Fruit fly (Drosophila melanogaster): Measurements from ENCODE around the gene CG4053.

Gene CG4053

DNA sequence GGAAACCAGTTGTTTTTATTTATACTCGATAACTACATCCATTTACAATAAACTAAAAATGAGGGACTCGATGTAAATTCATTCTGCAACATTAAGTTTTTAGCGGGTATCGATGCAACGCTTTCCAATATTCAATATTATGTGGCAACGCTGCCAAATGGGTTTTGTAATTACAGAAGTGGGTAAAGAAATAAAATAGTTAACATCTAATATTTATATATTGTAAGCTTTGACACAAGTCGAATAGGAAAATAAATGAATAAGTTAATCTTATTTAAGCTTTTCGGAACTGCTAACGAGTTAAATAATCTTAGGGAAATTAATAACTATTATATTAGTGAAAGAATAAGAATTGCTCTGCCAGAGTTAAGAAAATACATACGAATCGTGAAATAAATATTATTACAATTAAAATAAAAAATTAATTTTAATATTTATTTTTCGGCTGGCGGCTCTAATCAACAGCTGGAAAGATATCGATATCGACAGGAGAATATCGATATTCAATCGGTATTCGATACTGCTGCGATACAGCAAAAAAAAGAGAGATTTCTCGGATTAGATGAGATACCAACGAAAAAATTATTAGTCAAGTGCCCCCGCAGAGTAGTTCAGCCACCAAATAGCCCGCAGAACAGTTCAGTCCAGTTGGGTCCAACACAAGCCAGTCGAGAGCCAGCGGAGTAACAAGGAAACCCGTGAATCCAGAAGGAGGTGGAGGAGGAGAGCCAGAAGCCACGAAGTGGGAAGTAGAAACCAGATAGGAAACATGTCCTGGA is 46.8 kb downstream of the CG4053 start, which contains the start of gene GckIII (continued):
- no peak for TF ChIP-seq CG11504 (tag; optimal IDR thresholded peaks at IDR 0.05)
- no peak for TF ChIP-seq CG15696 (tag; optimal IDR thresholded peaks at IDR 0.05)
- TF ChIP-seq CG8765 (GFP tag; IDR thresholded peaks at IDR 0.05) = no peak
- no peak for TF ChIP-seq seq (GFP tag; IDR thresholded peaks at IDR 0.05)
- TF ChIP-seq Nf-YB (GFP tag; optimal IDR thresholded peaks at IDR 0.05) = no peak
- TF ChIP-seq tx (GFP tag; optimal IDR thresholded peaks at IDR 0.05) = no peak
- TF ChIP-seq dysf (GFP tag; IDR thresholded peaks at IDR 0.05) = no peak
- peak; percentile 24 for TF ChIP-seq CG15514 (GFP tag; optimal IDR thresholded peaks at IDR 0.05)
- peak in 1 of 2 experiments; percentile 79 for TF ChIP-seq crp (GFP tag; optimal IDR thresholded peaks at IDR 0.05)
- no peak for TF ChIP-seq CG2202 (tag; optimal IDR thresholded peaks at IDR 0.05)
- TF ChIP-seq CoRest (tag; optimal IDR thresholded peaks at IDR 0.05) = peak; percentile 5
- no peak for TF ChIP-seq CG3163 (GFP tag; optimal IDR thresholded peaks at IDR 0.05)
- no peak for TF ChIP-seq fd3F (GFP tag; optimal IDR thresholded peaks at IDR 0.05)
- no peak for TF ChIP-seq odd (GFP tag; optimal IDR thresholded peaks at IDR 0.05)
- no peak for TF ChIP-seq jing (GFP tag; optimal IDR thresholded peaks at IDR 0.05)
- TF ChIP-seq CG12659 (GFP tag; optimal IDR thresholded peaks at IDR 0.05) = peak; percentile 51
- no peak for TF ChIP-seq psq (GFP tag; optimal IDR thresholded peaks at IDR 0.05)
- TF ChIP-seq CTCF (GFP tag; optimal IDR thresholded peaks at IDR 0.05) = no peak
- TF ChIP-seq al (GFP tag; IDR thresholded peaks at IDR 0.05) = no peak
- no peak for TF ChIP-seq CG6765 (GFP tag; optimal IDR thresholded peaks at IDR 0.05)
- TF ChIP-seq dan (GFP tag; IDR thresholded peaks at IDR 0.05) = no peak
- no peak for TF ChIP-seq CG9437 (GFP tag; optimal IDR thresholded peaks at IDR 0.05)
- peak; percentile 79 for TF ChIP-seq amos (GFP tag; IDR thresholded peaks at IDR 0.05; ENCODE audit: partially characterized antibody)
- no peak for TF ChIP-seq CG15073 (GFP tag; optimal IDR thresholded peaks at IDR 0.05)
- no peak for TF ChIP-seq repo (GFP tag; optimal IDR thresholded peaks at IDR 0.05)
- no peak for TF ChIP-seq Side (GFP tag; optimal IDR thresholded peaks at IDR 0.05)
- TF ChIP-seq usp (GFP tag; optimal IDR thresholded peaks at IDR 0.05) = no peak
- no peak for TF ChIP-seq sisA (GFP tag; IDR thresholded peaks at IDR 0.05)
- TF ChIP-seq Xrp1 (GFP tag; IDR thresholded peaks at IDR 0.05) = peak; percentile 12
- peak; percentile 83 for TF ChIP-seq CG14860 (GFP tag; IDR thresholded peaks at IDR 0.05; ENCODE audit: partially characterized antibody)
- no peak for TF ChIP-seq Adf1 (GFP tag; IDR thresholded peaks at IDR 0.05)
- no peak for TF ChIP-seq exex (tag; optimal IDR thresholded peaks at IDR 0.05)
- TF ChIP-seq CG18262 (tag; optimal IDR thresholded peaks at IDR 0.05) = peak; percentile 19
- no peak for TF ChIP-seq grau (tag; optimal IDR thresholded peaks at IDR 0.05)
- no peak for TF ChIP-seq Ets65A (GFP tag)
- TF ChIP-seq CG17568 (GFP tag; optimal IDR thresholded peaks at IDR 0.05) = no peak
- TF ChIP-seq gfzf (GFP tag; optimal IDR thresholded peaks at IDR 0.05) = no peak
- no peak for TF ChIP-seq Fer2 (tag; optimal IDR thresholded peaks at IDR 0.05)
- TF ChIP-seq CG10267 (tag; optimal IDR thresholded peaks at IDR 0.05) = peak; percentile 55
- TF ChIP-seq Bdp1 (GFP tag; optimal IDR thresholded peaks at IDR 0.05) = no peak
- TF ChIP-seq ap (GFP tag; IDR thresholded peaks at IDR 0.05) = no peak

DNA sequence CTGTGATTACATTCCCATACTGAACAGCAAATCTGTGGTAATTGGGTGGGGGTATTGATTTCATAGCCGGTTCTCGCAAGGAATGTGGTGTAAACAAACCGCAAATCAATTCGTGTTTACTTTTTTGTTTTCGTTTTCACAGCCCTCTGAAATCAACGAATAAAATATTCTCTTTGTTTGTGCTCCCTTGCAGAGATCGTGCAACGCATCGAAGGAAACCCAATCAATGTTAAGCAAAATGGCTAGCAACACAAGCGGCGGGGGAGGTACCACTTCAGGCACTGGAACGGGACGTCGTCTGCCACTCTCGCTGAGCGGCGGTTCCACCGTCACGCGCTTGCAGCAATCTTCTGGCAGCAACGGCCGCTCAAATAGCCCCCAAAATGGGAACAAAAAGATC is 49.5 kb downstream of the CG4053 start:
- no peak for TF ChIP-seq B-H1 (GFP tag; IDR thresholded peaks at IDR 0.05)
- TF ChIP-seq CG2199 (GFP tag; IDR thresholded peaks at IDR 0.05) = no peak
- TF ChIP-seq CG8281 (tag; optimal IDR thresholded peaks at IDR 0.05) = no peak
- TF ChIP-seq toy (GFP tag; IDR thresholded peaks at IDR 0.05) = no peak
- TF ChIP-seq sug (tag; optimal IDR thresholded peaks at IDR 0.05) = no peak
- TF ChIP-seq Max (GFP tag; optimal IDR thresholded peaks at IDR 0.05) = no peak
- peak; percentile 48 for TF ChIP-seq Ets65A (GFP tag)
- no peak for TF ChIP-seq CG2129 (GFP tag; IDR thresholded peaks at IDR 0.05; ENCODE audit: partially characterized antibody)
- TF ChIP-seq so (GFP tag; IDR thresholded peaks at IDR 0.05) = peak; percentile 33; the same call in 1 of the 3 replicates
- TF ChIP-seq Chrac-16 (GFP tag; optimal IDR thresholded peaks at IDR 0.05) = no peak
- TF ChIP-seq nerfin-1 (tag; optimal IDR thresholded peaks at IDR 0.05) = peak; percentile 34
- TF ChIP-seq Xrp1 (GFP tag; IDR thresholded peaks at IDR 0.05) = no peak
- peak; percentile 3 for TF ChIP-seq Med (GFP tag)
- TF ChIP-seq CG8924 (tag; optimal IDR thresholded peaks at IDR 0.05) = no peak

All from whole organism, embryonic.